Fruit fly (Drosophila melanogaster): ENCODE results near the gene Meics.
A peak's percentile ranks its signal among the peaks of the same experiment; 100 is the strongest.

Meics gene

DNA sequence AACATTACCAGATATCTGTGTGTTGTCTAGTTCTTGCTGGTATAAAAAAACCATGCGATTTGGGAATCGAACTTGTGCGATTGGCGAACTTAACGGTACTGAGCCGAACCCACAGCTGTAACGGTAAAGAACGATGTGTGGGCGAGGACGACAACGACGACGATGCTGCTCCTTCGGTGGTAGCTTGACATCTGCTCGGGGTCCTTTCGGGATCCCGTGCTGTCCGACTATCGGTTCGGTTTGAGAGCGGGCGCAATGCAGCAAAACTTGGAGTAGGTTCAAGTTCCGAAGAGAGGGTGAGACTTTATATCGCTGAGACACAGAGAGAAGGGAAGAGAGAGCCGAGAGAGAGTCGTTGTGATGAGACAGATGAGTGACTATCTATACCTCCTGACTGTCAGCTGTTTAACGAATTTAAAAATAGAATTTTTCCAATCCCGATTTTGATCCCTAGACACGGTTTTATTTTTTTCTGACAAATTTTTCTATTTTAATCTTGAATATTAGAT is 28.8 kb upstream of the Meics start, which contains the start of gene CG17364 (continued):
- no peak for TF ChIP-seq CG18262 (tag; optimal IDR thresholded peaks at IDR 0.05)
- no peak for TF ChIP-seq CG8281 (tag; optimal IDR thresholded peaks at IDR 0.05)
- TF ChIP-seq sc (optimal IDR thresholded peaks at IDR 0.05) = no peak
- TF ChIP-seq sc (GFP tag; optimal IDR thresholded peaks at IDR 0.05) = no peak
- no peak for TF ChIP-seq CG6689 (GFP tag; IDR thresholded peaks at IDR 0.05)
- TF ChIP-seq CG14710 (tag; optimal IDR thresholded peaks at IDR 0.05) = no peak
- no peak for TF ChIP-seq CG32772 (GFP tag; IDR thresholded peaks at IDR 0.05)
- no peak for TF ChIP-seq CG6765 (GFP tag; optimal IDR thresholded peaks at IDR 0.05)
- TF ChIP-seq Deaf1 (tag; optimal IDR thresholded peaks at IDR 0.05) = peak; percentile 96
- TF ChIP-seq fd64A (GFP tag; optimal IDR thresholded peaks at IDR 0.05) = no peak
- no peak for TF ChIP-seq CG9437 (GFP tag; optimal IDR thresholded peaks at IDR 0.05)
- TF ChIP-seq CG10267 (tag; optimal IDR thresholded peaks at IDR 0.05) = no peak
- no peak for TF ChIP-seq dm (GFP tag; optimal IDR thresholded peaks at IDR 0.05)
- no peak for TF ChIP-seq CG11504 (tag; optimal IDR thresholded peaks at IDR 0.05)
- TF ChIP-seq chinmo (GFP tag; IDR thresholded peaks at IDR 0.05; ENCODE audit: partially characterized antibody) = 0 out of 4 replicates have a peak, but pooled peaks have one; percentile 48
- no peak for TF ChIP-seq CG3847 (GFP tag; IDR thresholded peaks at IDR 0.05)
- no peak for TF ChIP-seq Mad (GFP tag; optimal IDR thresholded peaks at IDR 0.05)
- peak; percentile 17 for TF ChIP-seq yki (optimal IDR thresholded peaks at IDR 0.05)
- no peak for TF ChIP-seq CG1233 (GFP tag; optimal IDR thresholded peaks at IDR 0.05)
- no peak for TF ChIP-seq Jarid2 (GFP tag; optimal IDR thresholded peaks at IDR 0.05)
- TF ChIP-seq CG13296 (GFP tag; optimal IDR thresholded peaks at IDR 0.05) = no peak
- TF ChIP-seq CG2120 (GFP tag; optimal IDR thresholded peaks at IDR 0.05) = no peak
- no peak for TF ChIP-seq CG1832 (GFP tag; optimal IDR thresholded peaks at IDR 0.05)
- TF ChIP-seq pho (GFP tag; optimal IDR thresholded peaks at IDR 0.05) = no peak
- TF ChIP-seq lola (GFP tag; optimal IDR thresholded peaks at IDR 0.05) = no peak

DNA sequence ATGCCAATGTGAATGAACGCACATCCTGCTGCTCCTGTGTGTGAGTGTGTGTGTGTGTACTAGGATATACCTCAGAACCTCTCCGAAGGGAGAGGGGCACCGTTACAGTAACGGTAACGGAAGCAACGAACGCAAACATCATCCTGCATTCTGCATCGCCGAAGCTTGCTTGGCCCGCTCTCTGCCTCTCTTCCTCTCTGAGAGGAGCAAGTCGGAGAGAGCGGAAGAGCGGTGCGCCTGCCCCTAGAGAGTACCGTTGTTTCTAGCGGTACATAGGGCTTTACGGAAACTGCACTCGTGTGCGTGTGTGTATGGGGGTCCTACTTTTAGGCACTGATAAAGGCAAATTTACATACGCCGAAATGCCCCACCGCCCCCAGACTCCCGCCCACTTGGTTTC is 26.8 kb upstream of the Meics start:
- TF ChIP-seq Deaf1 (tag; optimal IDR thresholded peaks at IDR 0.05) = peak; percentile 45
- TF ChIP-seq dm (GFP tag; optimal IDR thresholded peaks at IDR 0.05) = no peak
- TF ChIP-seq Oaz (GFP tag; IDR thresholded peaks at IDR 0.05) = 0 out of 2 replicates have a peak, but pooled peaks have one; percentile 4
- peak; percentile 31 to 58 for TF ChIP-seq Trl (optimal IDR thresholded peaks at IDR 0.05)
- no peak for TF ChIP-seq Trl (GFP tag; optimal IDR thresholded peaks at IDR 0.05)
- 0 out of 3 replicates have a peak, but pooled peaks have one; percentile 27 for TF ChIP-seq CG11456 (GFP tag; IDR thresholded peaks at IDR 0.05)
- peak; percentile 64 for TF ChIP-seq Ets65A (GFP tag)
- no peak for TF ChIP-seq CG17802 (tag; optimal IDR thresholded peaks at IDR 0.05)
- peak; percentile 18; the same call in 1 of the 2 replicates for TF ChIP-seq NFAT (GFP tag; IDR thresholded peaks at IDR 0.05)
- no peak for TF ChIP-seq CG3726 (GFP tag; IDR thresholded peaks at IDR 0.05)
- TF ChIP-seq chinmo (GFP tag; IDR thresholded peaks at IDR 0.05; ENCODE audit: partially characterized antibody) = 0 out of 4 replicates have a peak, but pooled peaks have one; percentile 22

dm6 chr3L:13987578-13987977 is 23.1 kb upstream of the Meics start, which contains the start of gene CG9040:
Gene CG9040 (plus strand): TSS chr3L:13987878.
- TF ChIP-seq CG18599 (GFP tag; optimal IDR thresholded peaks at IDR 0.05) (peak; percentile 21), CG4854 (GFP tag; optimal IDR thresholded peaks at IDR 0.05) (no peak), Usf (GFP tag; optimal IDR thresholded peaks at IDR 0.05) (no peak), CG2202 (tag; optimal IDR thresholded peaks at IDR 0.05) (no peak), CG12659 (GFP tag; optimal IDR thresholded peaks at IDR 0.05) (no peak), dm (GFP tag; optimal IDR thresholded peaks at IDR 0.05) (no peak), Xrp1 (GFP tag; IDR thresholded peaks at IDR 0.05) (no peak), lab (GFP tag; optimal IDR thresholded peaks at IDR 0.05) (peak; percentile 41), Atf3 (GFP tag; optimal IDR thresholded peaks at IDR 0.05) (no peak), nom (GFP tag; optimal IDR thresholded peaks at IDR 0.05) (no peak), gcm2 (GFP tag; optimal IDR thresholded peaks at IDR 0.05) (no peak)

Measured in whole organism, embryonic.